Worm (Caenorhabditis elegans): Measurements from ENCODE around the gene F28H7.8.

ce11 chrV:10721304-10721703 is 37.5 kb upstream of the F28H7.8 start:
- TF ChIP-seq lin-13 (GFP tag; optimal IDR thresholded peaks at IDR 0.05) (no peak), mdl-1 (tag; optimal IDR thresholded peaks at IDR 0.05) (no peak), snpc-4 (tag; optimal IDR thresholded peaks at IDR 0.05) (no peak), F13H6.1 (tag; optimal IDR thresholded peaks at IDR 0.05) (no peak), ztf-11 (tag; optimal IDR thresholded peaks at IDR 0.05) (no peak), blmp-1 (tag; optimal IDR thresholded peaks at IDR 0.05; ENCODE audit: insufficient read depth) (no peak), alr-1 (tag; optimal IDR thresholded peaks at IDR 0.05) (no peak), egl-27 (tag; optimal IDR thresholded peaks at IDR 0.05) (no peak), unc-39 (tag; optimal IDR thresholded peaks at IDR 0.05) (no peak), nhr-77 (tag; optimal IDR thresholded peaks at IDR 0.05) (no peak), ceh-82 (tag; optimal IDR thresholded peaks at IDR 0.05) (no peak)

Data from whole organism, L2 larva.